Worm (Caenorhabditis elegans): ENCODE results near the gene C08E8.2.
A peak's percentile ranks its signal among the peaks of the same experiment; 100 is the strongest.

C08E8.2 gene

DNA sequence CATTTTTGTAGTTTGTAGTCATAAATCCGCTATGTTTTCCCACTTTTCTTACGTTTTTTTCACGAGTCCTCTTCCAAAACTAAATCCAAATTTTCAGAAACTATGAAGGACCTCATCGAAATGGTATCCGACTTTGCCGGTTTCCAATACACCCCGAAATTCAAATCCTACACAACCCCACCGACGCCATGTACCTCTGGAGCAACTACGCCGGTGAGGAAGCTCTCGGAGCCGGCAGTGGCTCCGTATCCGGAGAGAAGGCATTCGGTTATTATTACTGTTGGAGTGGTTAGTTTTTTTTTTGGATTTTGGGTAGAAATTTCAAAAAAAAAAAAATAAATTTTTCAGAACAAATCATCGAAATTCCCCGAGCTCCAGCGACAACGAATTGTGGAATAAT lies 5.6 kb downstream of the C08E8.2 start, which contains the start of gene C08E8.3:
C08E8.3 (plus strand) TSS at position 84 of the 400 bp plus-strand sequence.
- TF ChIP-seq T20F7.1 (GFP tag; optimal IDR thresholded peaks at IDR 0.05) (no peak), unc-62 (GFP tag; optimal IDR thresholded peaks at IDR 0.05 in 1 of 2) (peak in 1 of 2 experiments; percentile 81), unc-62 (tag; optimal IDR thresholded peaks at IDR 0.05) (no peak), php-3 (GFP tag; IDR thresholded peaks at IDR 0.05) (no peak), zag-1 (tag; optimal IDR thresholded peaks at IDR 0.05) (no peak)

DNA sequence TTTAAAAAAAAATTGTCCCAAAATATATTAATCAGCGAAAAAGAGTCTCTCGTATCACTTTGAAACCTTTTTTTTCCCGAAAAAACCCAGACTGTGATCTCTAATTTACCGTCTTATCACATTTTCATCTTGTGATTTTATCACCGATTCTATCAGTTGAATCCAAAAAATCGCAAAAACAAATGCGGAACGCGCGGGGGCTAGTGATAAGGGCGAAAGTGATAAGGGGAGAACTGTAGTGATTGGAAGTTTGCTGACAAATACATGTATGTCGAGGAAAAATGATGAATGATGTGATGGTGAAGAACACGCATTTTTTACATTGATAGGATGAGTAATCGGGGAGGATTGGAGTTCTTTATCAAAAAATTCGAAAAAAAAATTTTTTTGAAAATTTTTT lies 9.6 kb downstream of the C08E8.2 start:
- TF ChIP-seq mxl-3 (GFP tag; optimal IDR thresholded peaks at IDR 0.05): peak; percentile 91
- peak; percentile 74 for TF ChIP-seq nhr-6 (tag; optimal IDR thresholded peaks at IDR 0.05)
- TF ChIP-seq Y5F2A.4 (GFP tag; optimal IDR thresholded peaks at IDR 0.05): no peak
- peak; percentile 94 for TF ChIP-seq nhr-102 (tag; optimal IDR thresholded peaks at IDR 0.05)
- peak; percentile 73 for TF ChIP-seq duxl-1 (tag; optimal IDR thresholded peaks at IDR 0.05; ENCODE audit: poor library complexity)
- peak; percentile 100 for TF ChIP-seq nhr-28 (tag; optimal IDR thresholded peaks at IDR 0.05)
- TF ChIP-seq ceh-62 (tag; optimal IDR thresholded peaks at IDR 0.05): no peak
- peak; percentile 39 for TF ChIP-seq gei-8 (GFP tag; optimal IDR thresholded peaks at IDR 0.05)
- no peak for TF ChIP-seq skn-1 (tag; optimal IDR thresholded peaks at IDR 0.05)
- peak; percentile 77 for TF ChIP-seq jun-1 (tag; optimal IDR thresholded peaks at IDR 0.05)
- peak; percentile 99 for TF ChIP-seq tra-1 (GFP tag; IDR thresholded peaks at IDR 0.05)
- TF ChIP-seq lsy-2 (tag; optimal IDR thresholded peaks at IDR 0.05): peak in 1 of 2 experiments; percentile 81
- TF ChIP-seq daf-8 (GFP tag; IDR thresholded peaks at IDR 0.05): no peak
- peak; percentile 100 for TF ChIP-seq pqm-1 (tag; optimal IDR thresholded peaks at IDR 0.05)
- no peak for TF ChIP-seq daf-12 (tag; optimal IDR thresholded peaks at IDR 0.05)
- TF ChIP-seq ces-1 (GFP tag; optimal IDR thresholded peaks at IDR 0.05): no peak
- TF ChIP-seq daf-16 (GFP tag; optimal IDR thresholded peaks at IDR 0.05): peak in 1 of 2 experiments; percentile 72
- peak; percentile 99 for TF ChIP-seq daf-16 (tag; optimal IDR thresholded peaks at IDR 0.05)
- peak; percentile 95 for TF ChIP-seq cey-2 (tag; optimal IDR thresholded peaks at IDR 0.05; ENCODE audit: borderline replicate concordance, insufficient read depth)
- no peak for TF ChIP-seq Y75B8A.6 (GFP tag; IDR thresholded peaks at IDR 0.05)
- TF ChIP-seq ceh-20 (GFP tag; IDR thresholded peaks at IDR 0.05): peak; percentile 76
- TF ChIP-seq mdt-29 (GFP tag; IDR thresholded peaks at IDR 0.05): peak; percentile 56; the same call in 1 of the 2 replicates
- TF ChIP-seq madf-9 (GFP tag; conservative IDR thresholded peaks at IDR 0.05): no peak
- peak; percentile 13 for TF ChIP-seq nhr-76 (tag; optimal IDR thresholded peaks at IDR 0.05)
- peak; percentile 80 for TF ChIP-seq aha-1 (tag)
- no peak for TF ChIP-seq F37D6.2 (tag; optimal IDR thresholded peaks at IDR 0.05)
- peak; percentile 97 for TF ChIP-seq hlh-11 (tag; optimal IDR thresholded peaks at IDR 0.05)
- peak in 1 of 2 experiments; percentile 78 for TF ChIP-seq unc-62 (GFP tag; optimal IDR thresholded peaks at IDR 0.05 in 1 of 2)
- no peak for TF ChIP-seq unc-62 (tag; optimal IDR thresholded peaks at IDR 0.05)
- peak; percentile 34 for TF ChIP-seq ztf-7 (tag; optimal IDR thresholded peaks at IDR 0.05)
- no peak for TF ChIP-seq set-16 (GFP tag; IDR thresholded peaks at IDR 0.05)
- TF ChIP-seq ZK337.2 (GFP tag; IDR thresholded peaks at IDR 0.05): no peak
- peak in 1 of 2 experiments; percentile 75 for TF ChIP-seq mdl-1 (tag; optimal IDR thresholded peaks at IDR 0.05)
- TF ChIP-seq F44E2.7 (GFP tag; IDR thresholded peaks at IDR 0.05): no peak
- no peak for TF ChIP-seq attf-4 (tag; optimal IDR thresholded peaks at IDR 0.05)
- no peak for TF ChIP-seq snpc-4 (tag; optimal IDR thresholded peaks at IDR 0.05)
- TF ChIP-seq ceh-28 (tag; optimal IDR thresholded peaks at IDR 0.05): no peak
- peak in 1 of 2 experiments; percentile 52 for TF ChIP-seq hif-1 (tag; optimal IDR thresholded peaks at IDR 0.05)
- TF ChIP-seq lin-13 (GFP tag; optimal IDR thresholded peaks at IDR 0.05): peak; percentile 77
- TF ChIP-seq T26A8.4 (GFP tag; IDR thresholded peaks at IDR 0.05): no peak
- TF ChIP-seq nhr-11 (tag; optimal IDR thresholded peaks at IDR 0.05): no peak
- peak; percentile 87 for TF ChIP-seq nhr-48 (tag; optimal IDR thresholded peaks at IDR 0.05)
- TF ChIP-seq lin-1 (GFP tag; IDR thresholded peaks at IDR 0.05): peak; percentile 96
- TF ChIP-seq nhr-237 (tag; optimal IDR thresholded peaks at IDR 0.05): no peak
- no peak for TF ChIP-seq hmg-1.1 (GFP tag; IDR thresholded peaks at IDR 0.05)
- no peak for TF ChIP-seq mxl-2 (GFP tag; conservative IDR thresholded peaks at IDR 0.05)
- peak; percentile 100 for TF ChIP-seq dmd-6 (GFP tag; IDR thresholded peaks at IDR 0.05)
